Worm (Caenorhabditis elegans): ENCODE measurements around the gene srt-22.

Gene srt-22

ce11 chrV:15341404-15341803, 25.7 kb upstream of the srt-22 start, which contains the start of gene clec-229:
clec-229 (minus strand) TSS chrV:15341504.
- peak in 1 of 2 experiments; percentile 24 for TF ChIP-seq unc-62 (GFP tag; optimal IDR thresholded peaks at IDR 0.05 in 1 of 2)
- no peak for TF ChIP-seq unc-62 (tag; optimal IDR thresholded peaks at IDR 0.05)
- TF ChIP-seq egl-27 (tag; optimal IDR thresholded peaks at IDR 0.05): no peak

- TF ChIP-seq F37D6.2 (tag; optimal IDR thresholded peaks at IDR 0.05) (no peak), lin-1 (GFP tag; IDR thresholded peaks at IDR 0.05) (no peak), fkh-10 (GFP tag; optimal IDR thresholded peaks at IDR 0.05) (no peak)
Observed at ce11 chrV:15339363-15339762, 23.6 kb upstream of the srt-22 start, which contains the start of gene clec-228. clec-228 (minus strand) TSS chrV:15339463.

ce11 chrV:15337405-15337804, 21.7 kb upstream of the srt-22 start, which contains the start of gene wrt-7:
wrt-7 (minus strand) TSS chrV:15337505.
- TF ChIP-seq unc-62 (GFP tag; optimal IDR thresholded peaks at IDR 0.05 in 1 of 2): peak in 1 of 2 experiments; percentile 33
- no peak for TF ChIP-seq unc-62 (tag; optimal IDR thresholded peaks at IDR 0.05)
- no peak for TF ChIP-seq hmg-1.1 (GFP tag; IDR thresholded peaks at IDR 0.05)

ce11 chrV:15332851-15333250, 17.1 kb upstream of the srt-22 start, which contains the start of gene srw-113:
srw-113 (plus strand) TSS chrV:15333151.
- TF ChIP-seq hmg-1.1 (GFP tag; IDR thresholded peaks at IDR 0.05) (no peak), F26F4.8 (GFP tag; conservative IDR thresholded peaks at IDR 0.05) (no peak), ceh-32 (tag; optimal IDR thresholded peaks at IDR 0.05; ENCODE audit: poor library complexity) (no peak), lim-7 (GFP tag; IDR thresholded peaks at IDR 0.05) (no peak), mxl-2 (GFP tag; conservative IDR thresholded peaks at IDR 0.05) (no peak), dpl-1 (GFP tag; optimal IDR thresholded peaks at IDR 0.05) (no peak), lin-13 (GFP tag; optimal IDR thresholded peaks at IDR 0.05) (no peak), egl-43 (GFP tag; IDR thresholded peaks at IDR 0.05) (no peak), vab-7 (GFP tag; IDR thresholded peaks at IDR 0.05) (no peak), cey-2 (tag; optimal IDR thresholded peaks at IDR 0.05; ENCODE audit: borderline replicate concordance, insufficient read depth) (no peak), snpc-4 (tag; optimal IDR thresholded peaks at IDR 0.05) (no peak), attf-4 (tag; optimal IDR thresholded peaks at IDR 0.05) (no peak), hlh-11 (tag; optimal IDR thresholded peaks at IDR 0.05) (no peak), daf-8 (GFP tag; IDR thresholded peaks at IDR 0.05) (no peak), lin-38 (GFP tag; IDR thresholded peaks at IDR 0.05) (no peak), nhr-237 (tag; optimal IDR thresholded peaks at IDR 0.05) (no peak), madf-5 (GFP tag; IDR thresholded peaks at IDR 0.05) (no peak), ceh-20 (GFP tag; IDR thresholded peaks at IDR 0.05) (no peak)

- no peak for TF ChIP-seq F10B5.3 (tag; optimal IDR thresholded peaks at IDR 0.05)
- TF ChIP-seq nhr-77 (tag; optimal IDR thresholded peaks at IDR 0.05): no peak
- TF ChIP-seq dmd-6 (GFP tag; IDR thresholded peaks at IDR 0.05): no peak
- no peak for TF ChIP-seq fos-1 (tag; optimal IDR thresholded peaks at IDR 0.05)
- TF ChIP-seq Y105C5A.15 (GFP tag; IDR thresholded peaks at IDR 0.05): no peak
- no peak for TF ChIP-seq ZK546.5 (tag; optimal IDR thresholded peaks at IDR 0.05)
- no peak for TF ChIP-seq madf-9 (GFP tag; conservative IDR thresholded peaks at IDR 0.05)
- TF ChIP-seq php-3 (GFP tag; IDR thresholded peaks at IDR 0.05): no peak
- no peak for TF ChIP-seq tra-1 (GFP tag; IDR thresholded peaks at IDR 0.05)
- no peak for TF ChIP-seq nhr-41 (GFP tag; IDR thresholded peaks at IDR 0.05)
- TF ChIP-seq mdl-1 (tag; optimal IDR thresholded peaks at IDR 0.05): no peak
Observed at ce11 chrV:15330314-15330713, 14.6 kb upstream of the srt-22 start, which contains the start of gene srh-295. srh-295 (plus strand) TSS chrV:15330614.
